Worm (Caenorhabditis elegans) whole organism, L2 larva: ENCODE data around the gene F54B11.8.

Experiments
- C34F6.9 ChIP-seq: fragments of 150-350 bp; optimal IDR thresholded peaks from 2 replicates; lab custom pipeline; 2014; ENCODE audit warnings: missing biosample characterization, missing genetic modification characterization
- F13H6.1 ChIP-seq: sonication (generic microtip); optimal IDR thresholded peaks from 2 replicates; lab custom pipeline; 2016; ENCODE audit warnings: missing genetic modification characterization, missing compliant biosample characterization
- R02D3.7 ChIP-seq: fragments of 150-350 bp; optimal IDR thresholded peaks from 2 replicates; lab custom pipeline; 2014; ENCODE audit warnings: missing biosample characterization, missing genetic modification characterization
- ZK546.5 ChIP-seq: sonication (generic microtip); optimal IDR thresholded peaks from 2 replicates; lab custom pipeline; 2017; ENCODE audit warnings: missing biosample characterization, missing genetic modification characterization
- ama-1 ChIP-seq: fragments of 150-350 bp; optimal IDR thresholded peaks from 2 replicates; lab custom pipeline; 2018; ENCODE audit warnings: inconsistent platforms
- blmp-1 ChIP-seq: sonication (generic microtip); optimal IDR thresholded peaks from 2 replicates; lab custom pipeline; 2017; ENCODE audit warnings: missing genetic modification characterization, mild to moderate bottlenecking, missing compliant biosample characterization, antibody characterized with exemption, moderate library complexity; ENCODE audit not compliant: insufficient read depth
- crh-2 ChIP-seq: sonication (generic microtip); optimal IDR thresholded peaks from 2 replicates; lab custom pipeline; 2017; ENCODE audit warnings: missing biosample characterization, missing genetic modification characterization
- dmd-4 ChIP-seq: sonication (generic microtip); optimal IDR thresholded peaks from 2 replicates; lab custom pipeline; 2017; ENCODE audit warnings: missing biosample characterization, missing genetic modification characterization
- egl-27 ChIP-seq: sonication (generic microtip); optimal IDR thresholded peaks from 3 replicates; lab custom pipeline; 2017; ENCODE audit warnings: missing biosample characterization, missing genetic modification reagents, missing genetic modification characterization
- elt-1 ChIP-seq: fragments of 150-350 bp; optimal IDR thresholded peaks from 2 replicates; lab custom pipeline; 2014; ENCODE audit warnings: missing biosample characterization, missing genetic modification characterization
- elt-3 ChIP-seq: sonication (generic microtip); optimal IDR thresholded peaks from 2 replicates; lab custom pipeline; 2017; ENCODE audit warnings: missing biosample characterization, missing genetic modification characterization
- fos-1 ChIP-seq: fragments of 150-350 bp; optimal IDR thresholded peaks from 2 replicates; lab custom pipeline; 2014; ENCODE audit warnings: missing biosample characterization, missing genetic modification characterization
- gmeb-1 ChIP-seq: fragments of 150-350 bp; optimal IDR thresholded peaks from 2 replicates; lab custom pipeline; 2014; ENCODE audit warnings: missing biosample characterization, missing genetic modification characterization
- lin-11 ChIP-seq: fragments of 150-350 bp; sonication (generic microtip); optimal IDR thresholded peaks from 2 replicates; lab custom pipeline; 2014; ENCODE audit warnings: missing biosample characterization, missing genetic modification characterization, inconsistent platforms, mixed read lengths
- lin-13 ChIP-seq: fragments of 150-350 bp; optimal IDR thresholded peaks from 2 replicates; lab custom pipeline; 2014; ENCODE audit warnings: missing biosample characterization, missing genetic modification reagents, missing genetic modification characterization
- lin-39 ChIP-seq: fragments of 150-350 bp; optimal IDR thresholded peaks from 2 replicates; lab custom pipeline; 2014; ENCODE audit warnings: missing biosample characterization, missing genetic modification reagents, missing genetic modification characterization
- lsy-2 ChIP-seq, 2 experiments: fragments of 150-350 bp in 1 of 2; sonication (generic microtip) in 1 of 2; optimal IDR thresholded peaks; 2 replicates each; lab custom pipeline; 2014 to 2017; ENCODE audit warnings: missing biosample characterization in 2 of 2, missing genetic modification characterization in 2 of 2
- mab-5 ChIP-seq: fragments of 150-350 bp; optimal IDR thresholded peaks from 2 replicates; lab custom pipeline; 2014; ENCODE audit warnings: missing biosample characterization, missing genetic modification characterization
- mbf-1 ChIP-seq: sonication (generic microtip); optimal IDR thresholded peaks from 2 replicates; lab custom pipeline; 2017; ENCODE audit warnings: missing biosample characterization, missing genetic modification characterization
- mdl-1 ChIP-seq, 2 experiments: fragments of 150-350 bp in 1 of 2; sonication (generic microtip) in 1 of 2; optimal IDR thresholded peaks; 2 replicates each; lab custom pipeline; 2017; ENCODE audit warnings: missing biosample characterization in 2 of 2, missing genetic modification characterization in 2 of 2
- nhr-10 ChIP-seq: sonication (generic microtip); optimal IDR thresholded peaks from 2 replicates; lab custom pipeline; 2017; ENCODE audit warnings: missing biosample characterization, missing genetic modification characterization
- nhr-11 ChIP-seq: fragments of 150-350 bp; optimal IDR thresholded peaks from 2 replicates; lab custom pipeline; 2014; ENCODE audit warnings: missing biosample characterization, missing genetic modification characterization
- nhr-129 ChIP-seq: fragments of 150-350 bp; optimal IDR thresholded peaks from 2 replicates; lab custom pipeline; 2014; ENCODE audit warnings: missing biosample characterization, missing genetic modification characterization
- nhr-21 ChIP-seq: fragments of 150-350 bp; optimal IDR thresholded peaks from 2 replicates; lab custom pipeline; 2014; ENCODE audit warnings: missing biosample characterization, missing genetic modification characterization
- nhr-25 ChIP-seq: fragments of 150-350 bp; sonication (generic microtip); optimal IDR thresholded peaks from 3 replicates; lab custom pipeline; 2014; ENCODE audit warnings: missing biosample characterization, missing genetic modification characterization
- nhr-6 ChIP-seq: fragments of 150-350 bp; optimal IDR thresholded peaks from 2 replicates; lab custom pipeline; 2014; ENCODE audit warnings: missing biosample characterization, missing genetic modification characterization
- peb-1 ChIP-seq: fragments of 150-350 bp; optimal IDR thresholded peaks from 2 replicates; lab custom pipeline; 2014; ENCODE audit warnings: missing biosample characterization, missing genetic modification characterization
- sem-4 ChIP-seq: fragments of 150-350 bp; optimal IDR thresholded peaks from 2 replicates; lab custom pipeline; 2014; ENCODE audit warnings: missing biosample characterization, missing genetic modification reagents, missing genetic modification characterization
- skn-1 ChIP-seq: sonication (generic microtip); optimal IDR thresholded peaks from 2 replicates; lab custom pipeline; 2017; ENCODE audit warnings: missing biosample characterization, missing genetic modification characterization
- sma-3 ChIP-seq: sonication (generic microtip); optimal IDR thresholded peaks from 2 replicates; lab custom pipeline; 2016; ENCODE audit warnings: missing genetic modification reagents, missing genetic modification characterization, missing compliant biosample characterization
- unc-39 ChIP-seq: fragments of 150-350 bp; optimal IDR thresholded peaks from 2 replicates; lab custom pipeline; 2014; ENCODE audit warnings: missing biosample characterization, missing genetic modification characterization
- unc-55 ChIP-seq: fragments of 150-350 bp; sonication (generic microtip); optimal IDR thresholded peaks from 3 replicates; lab custom pipeline; 2014; ENCODE audit warnings: missing biosample characterization, missing genetic modification reagents, missing genetic modification characterization
- zag-1 ChIP-seq: fragments of 150-350 bp; optimal IDR thresholded peaks from 2 replicates; lab custom pipeline; 2014; ENCODE audit warnings: missing biosample characterization, missing genetic modification characterization
- ztf-1 ChIP-seq: fragments of 200-800 bp; sonication (Bioruptor generic); conservative IDR thresholded peaks from 2 replicates; pipeline ENCODE4 v1.3.6; 2022; ENCODE audit warnings: missing genetic modification characterization, missing compliant biosample characterization
- ztf-11 ChIP-seq: sonication (generic microtip); optimal IDR thresholded peaks from 2 replicates; lab custom pipeline; 2017; ENCODE audit warnings: missing biosample characterization, missing genetic modification characterization
- ztf-4 ChIP-seq: fragments of 150-350 bp; optimal IDR thresholded peaks from 2 replicates; lab custom pipeline; 2014; ENCODE audit warnings: missing biosample characterization, missing genetic modification characterization

Gene F54B11.8

DNA sequence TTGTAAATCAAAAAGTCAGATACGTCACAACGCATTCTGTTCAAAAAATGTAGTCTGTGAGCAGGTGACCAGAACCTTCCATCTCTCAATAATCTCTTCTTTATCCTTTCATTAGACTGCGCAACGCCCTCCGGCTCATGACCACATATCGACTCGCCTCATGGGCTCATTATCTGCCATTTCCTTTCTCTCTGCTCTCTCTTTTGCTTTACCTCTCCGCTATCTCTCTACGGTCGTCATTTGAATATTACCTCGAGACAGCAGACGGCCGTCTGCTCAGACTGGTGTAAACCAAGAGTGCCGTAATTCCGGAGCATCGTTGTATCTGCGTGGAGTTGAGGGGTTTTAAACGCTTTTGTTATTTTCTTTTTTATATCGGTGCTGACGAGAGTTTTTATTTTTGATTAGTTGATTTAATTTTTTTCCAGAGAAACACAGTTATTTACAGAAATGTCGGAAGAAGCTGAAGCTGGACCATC lies 5.7 kb downstream of the F54B11.8 start, which contains the start of gene bra-1 (continued):
- TF ChIP-seq nhr-11 (tag; lab: Kevin White, UChicago) (no peak), lsy-2 (tag; optimal IDR thresholded peaks at IDR 0.05; lab: Kevin White, UChicago) (peak; percentile 7 to 66)
- TF ChIP-seq, all 48 proteins: peak for 13

DNA sequence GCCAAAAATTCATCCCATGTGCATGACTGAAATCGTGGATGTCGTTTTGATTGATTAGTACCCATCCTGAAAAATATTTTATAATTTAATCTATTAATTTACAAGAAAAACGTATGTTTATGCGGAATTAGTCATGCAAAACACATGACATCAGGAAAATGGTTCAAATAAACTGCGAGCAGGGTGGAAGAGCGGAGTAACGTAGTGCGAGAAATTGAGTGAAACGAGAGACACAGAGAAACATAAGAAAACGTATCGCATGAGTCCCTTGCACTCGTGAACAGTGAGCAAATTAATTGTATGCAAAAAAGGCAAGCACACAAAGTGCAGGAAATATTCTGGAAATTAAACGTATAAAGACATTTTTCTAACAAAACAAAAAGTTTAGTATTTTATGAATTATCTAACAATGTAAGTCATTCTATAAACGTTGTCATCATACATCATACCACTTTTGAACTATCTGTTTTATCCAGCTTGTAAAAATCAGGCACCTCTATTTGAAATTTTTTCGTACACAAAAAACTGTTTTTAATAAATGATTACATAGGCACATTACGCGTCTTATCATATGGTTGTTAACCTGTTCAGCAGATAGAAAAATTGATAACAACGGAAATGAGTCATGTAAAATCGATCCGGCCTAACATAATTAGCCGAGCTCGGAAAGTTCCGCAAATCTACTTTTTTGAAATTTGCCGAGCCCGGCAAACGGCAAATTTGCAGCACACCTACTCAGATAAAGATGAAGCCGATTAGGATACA lies 7.5 kb downstream of the F54B11.8 start, which contains the start of gene F54B11.5:
Gene F54B11.5, minus strand, starts transcription at position 66 of the 765 bp plus-strand sequence.
- TF ChIP-seq nhr-129 (tag; lab: Kevin White, UChicago) (peak; percentile 75), sem-4 (peak; percentile 19), C34F6.9 (peak; percentile 85), ztf-11 (tag; lab: Kevin White, UChicago) (no peak), nhr-10 (no peak), dmd-4 (tag; lab: Kevin White, UChicago) (no peak), ama-1 (lab: Kevin White, UChicago) (peak; percentile 34), lin-11 (tag; lab: Kevin White, UChicago) (peak; percentile 15), blmp-1 (tag; lab: Kevin White, UChicago) (no peak), R02D3.7 (no peak), lsy-2 (tag; optimal IDR thresholded peaks at IDR 0.05; lab: Kevin White, UChicago) (peak in 1 of 2 experiments; percentile 70), elt-3 (tag; lab: Kevin White, UChicago) (no peak), lin-13 (GFP tag; lab: Kevin White, UChicago) (peak; percentile 7), zag-1 (no peak), egl-27 (peak; percentile 7), gmeb-1 (tag; lab: Kevin White, UChicago) (peak; percentile 34), ztf-4 (tag; lab: Kevin White, UChicago) (no peak), nhr-21 (peak; percentile 2), F13H6.1 (tag; lab: Kevin White, UChicago) (peak; percentile 3), peb-1 (tag; lab: Kevin White, UChicago) (no peak), elt-1 (tag; lab: Kevin White, UChicago) (no peak), lin-39 (tag; lab: Kevin White, UChicago) (no peak), unc-55 (peak; percentile 71), fos-1 (peak; percentile 51), nhr-25 (tag; lab: Kevin White, UChicago) (no peak), sma-3 (GFP tag; lab: Kevin White, UChicago) (peak; percentile 33), nhr-6 (peak; percentile 3), crh-2 (tag; lab: Kevin White, UChicago) (peak; percentile 56)

DNA sequence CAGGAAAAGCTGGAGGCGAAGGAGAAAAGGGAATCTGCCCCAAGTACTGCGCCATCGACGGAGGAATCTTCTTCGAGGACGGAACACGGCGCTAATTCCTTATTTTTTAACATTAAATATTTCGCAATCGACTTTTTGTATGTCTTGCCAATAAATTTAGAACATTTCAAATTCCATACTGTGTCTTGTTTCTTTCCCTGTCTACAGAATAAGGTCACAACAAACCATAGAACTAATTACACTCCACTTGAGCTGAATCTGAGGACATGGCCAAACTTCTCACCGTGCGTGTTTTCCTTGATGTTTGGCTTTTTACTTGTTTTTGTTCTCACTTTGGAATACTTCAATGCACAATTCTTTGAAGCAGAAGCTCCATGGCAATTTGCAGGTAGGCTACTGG lies 11.4 kb downstream of the F54B11.8 start, which contains the start of gene F54B11.4:
Gene F54B11.4, plus strand, starts transcription at position 301 of the 400 bp plus-strand sequence.
- TF ChIP-seq lin-39 (tag; lab: Kevin White, UChicago) (no peak), mab-5 (tag; lab: Kevin White, UChicago) (no peak), lin-13 (GFP tag; lab: Kevin White, UChicago) (no peak), zag-1 (no peak), egl-27 (no peak), ztf-11 (tag; lab: Kevin White, UChicago) (no peak), ztf-1 (GFP tag; lab: Robert Waterston, UW) (no peak), sem-4 (no peak), fos-1 (no peak), mdl-1 (tag; optimal IDR thresholded peaks at IDR 0.05; lab: Kevin White, UChicago) (no peak), skn-1 (tag; lab: Kevin White, UChicago) (no peak), unc-39 (tag; lab: Kevin White, UChicago) (no peak), dmd-4 (tag; lab: Kevin White, UChicago) (no peak), lin-11 (tag; lab: Kevin White, UChicago) (no peak), elt-3 (tag; lab: Kevin White, UChicago) (no peak), unc-55 (no peak), C34F6.9 (no peak), mbf-1 (tag; lab: Kevin White, UChicago) (no peak), crh-2 (tag; lab: Kevin White, UChicago) (no peak), ZK546.5 (tag; lab: Kevin White, UChicago) (no peak)

DNA sequence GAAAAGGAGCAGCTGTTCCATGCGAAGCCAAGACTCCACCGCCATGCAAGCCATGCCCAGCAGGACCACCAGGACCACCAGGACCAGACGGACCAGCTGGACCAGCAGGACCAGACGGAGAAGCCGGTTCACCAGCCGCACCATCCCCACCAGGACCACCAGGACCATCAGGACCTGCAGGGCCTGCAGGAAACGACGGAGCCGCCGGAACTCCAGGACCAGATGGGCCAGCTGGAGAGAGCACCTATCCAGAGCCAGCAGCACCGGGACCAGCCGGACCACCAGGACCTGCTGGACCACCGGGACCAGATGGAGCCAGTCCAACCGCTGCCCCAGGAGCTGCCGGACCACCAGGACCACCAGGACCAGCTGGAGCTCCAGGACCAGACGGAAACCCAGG lies 11.8 kb downstream of the F54B11.8 start:
- no peak for TF ChIP-seq sem-4
